Fruit fly (Drosophila melanogaster) whole organism, embryonic: ENCODE results near the gene CG14096.

Experiments
- CG12155 ChIP-seq: fragments of 200-800 bp; sonication (Bioruptor generic); optimal IDR thresholded peaks from 3 replicates; lab custom pipeline; 2016; ENCODE audit warnings: missing biosample characterization, missing genetic modification characterization
- CG17829 ChIP-seq: fragments of 200-800 bp; optimal IDR thresholded peaks from 2 replicates; lab custom pipeline; 2019; ENCODE audit warnings: missing biosample characterization, mild to moderate bottlenecking, missing genetic modification characterization, moderate library complexity
- Dad ChIP-seq: fragments of 200-800 bp; sonication (Bioruptor generic); optimal IDR thresholded peaks from 3 replicates; lab custom pipeline; 2016; ENCODE audit warnings: missing biosample characterization, missing genetic modification characterization
- Eip74EF ChIP-seq, 2 experiments: fragments of 200-800 bp in 1 of 2; fragments of >200 bp in 1 of 2; sonication (Bioruptor generic) in 1 of 2; optimal IDR thresholded peaks; 2 replicates each; lab custom pipeline; 2017 to 2019; ENCODE audit warnings: missing biosample characterization in 2 of 2, missing genetic modification characterization in 2 of 2, mild to moderate bottlenecking in 1 of 2, moderate library complexity in 1 of 2
- GATAe ChIP-seq: fragments of 200-800 bp; sonication (Bioruptor generic); conservative IDR thresholded peaks from 2 replicates; pipeline ENCODE4 v1.3.6; 2022; ENCODE audit warnings: missing biosample characterization, missing genetic modification characterization
- Rfx ChIP-seq: fragments of 200-800 bp; sonication (Bioruptor generic); IDR thresholded peaks from 2 replicates; pipeline ENCODE4 v1.3.6; 2022; ENCODE audit warnings: missing biosample characterization, missing genetic modification characterization
- seq ChIP-seq: fragments of 200-800 bp; sonication (Bioruptor generic); IDR thresholded peaks from 2 replicates; pipeline ENCODE4 v1.3.6; 2022; ENCODE audit warnings: missing biosample characterization, missing genetic modification characterization
- shn ChIP-seq: fragments of 200-800 bp; sonication (Bioruptor generic); optimal IDR thresholded peaks from 3 replicates; lab custom pipeline; 2016; ENCODE audit warnings: missing biosample characterization, missing genetic modification characterization

- TF ChIP-seq Dad (GFP tag; lab: Kevin White, UChicago) (no peak), CG17829 (tag; lab: Kevin White, UChicago) (no peak), shn (no peak), CG12155 (GFP tag; lab: Kevin White, UChicago) (no peak), GATAe (GFP tag; lab: Robert Waterston, UW) (no peak), Rfx (GFP tag; lab: Robert Waterston, UW) (0 out of 2 replicates have a peak, but pooled peaks have one; percentile 32), seq (GFP tag; lab: Robert Waterston, UW) (no peak), Eip74EF (GFP tag; optimal IDR thresholded peaks at IDR 0.05; lab: Kevin White, UChicago) (no peak)
Measured at dm6 chr3L:19444092-19444491, 22.8 kb downstream of the CG14096 start.
